Worm (Caenorhabditis elegans) whole organism, L1 larva: Measurements from ENCODE around the gene Y6G8.6.

Experiments
- C16A3.4 ChIP-seq: fragments of 150-350 bp; optimal IDR thresholded peaks from 2 replicates; lab custom pipeline; 2014; ENCODE audit warnings: missing biosample characterization, missing genetic modification characterization
- ces-1 ChIP-seq: fragments of 150-350 bp; optimal IDR thresholded peaks from 2 replicates; lab custom pipeline; 2014; ENCODE audit warnings: missing biosample characterization, missing genetic modification reagents, missing genetic modification characterization
- dpl-1 ChIP-seq, 3 experiments: fragments of 150-350 bp in 2 of 3; sonication (generic microtip) in 1 of 3; optimal IDR thresholded peaks; 2 replicates each; lab custom pipeline; 2014 to 2017; ENCODE audit warnings: missing biosample characterization in 3 of 3, missing genetic modification characterization in 3 of 3, missing genetic modification reagents in 3 of 3
- nhr-11 ChIP-seq: fragments of 150-350 bp; optimal IDR thresholded peaks from 2 replicates; lab custom pipeline; 2014; ENCODE audit warnings: missing biosample characterization, missing genetic modification characterization
- nhr-19 ChIP-seq: fragments of 200-800 bp; sonication (Bioruptor generic); conservative IDR thresholded peaks from 2 replicates; pipeline ENCODE4 v1.3.6; 2022; ENCODE audit warnings: missing genetic modification characterization, missing compliant biosample characterization
- unc-30 ChIP-seq: sonication (generic microtip); optimal IDR thresholded peaks from 2 replicates; lab custom pipeline; 2017; ENCODE audit warnings: missing biosample characterization, missing genetic modification characterization
- ztf-4 ChIP-seq: fragments of 150-350 bp; optimal IDR thresholded peaks from 2 replicates; lab custom pipeline; 2014; ENCODE audit warnings: missing biosample characterization, missing genetic modification characterization

The Y6G8.6 gene

DNA sequence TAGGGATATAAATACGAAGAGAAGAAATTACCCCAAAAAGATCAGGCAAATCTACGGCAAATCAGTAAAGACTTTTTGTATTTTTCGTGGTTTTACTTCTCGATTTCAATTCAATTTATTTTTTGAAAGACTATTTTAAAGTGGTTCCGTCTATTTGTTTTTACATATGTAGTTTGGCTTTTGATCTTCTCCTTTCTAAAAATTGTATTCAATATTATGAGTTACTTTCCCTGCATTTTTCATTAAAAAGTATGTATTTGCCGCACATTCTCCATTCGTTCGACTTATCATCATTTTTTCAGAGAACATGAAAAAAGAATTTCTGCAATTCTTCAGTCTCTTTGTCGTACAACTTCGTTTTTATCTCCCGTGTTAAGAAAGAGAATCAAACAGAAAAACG is 49.9 kb downstream of the Y6G8.6 start, which contains the start of gene C38D9.2:
Gene C38D9.2 (plus strand): TSS at position 301 of the 400 bp plus-strand sequence.
- TF ChIP-seq dpl-1 (GFP tag; optimal IDR thresholded peaks at IDR 0.05; lab: Kevin White, UChicago) (no peak), nhr-19 (no peak), C16A3.4 (tag; lab: Kevin White, UChicago) (no peak), ces-1 (GFP tag; lab: Kevin White, UChicago) (no peak), nhr-11 (tag; lab: Kevin White, UChicago) (no peak), ztf-4 (tag; lab: Kevin White, UChicago) (no peak), unc-30 (tag; lab: Kevin White, UChicago) (no peak)
- TF ChIP-seq, all 84 proteins: peak for 0
